Worm (Caenorhabditis elegans) whole organism, young adult: Measurements from ENCODE around the gene srj-27.

Source experiments
- B0019.2 ChIP-seq: fragments of 200-800 bp; sonication (Bioruptor generic); conservative IDR thresholded peaks from 2 replicates; pipeline ENCODE4 v1.3.6; 2022; ENCODE audit warnings: missing genetic modification reagents, missing genetic modification characterization, missing compliant biosample characterization
- B0035.1 ChIP-seq: sonication (generic microtip); optimal IDR thresholded peaks from 2 replicates; lab custom pipeline; 2016; ENCODE audit warnings: missing genetic modification characterization, mild to moderate bottlenecking, missing compliant biosample characterization, missing genotype, missing genetic modification reagents
- B0261.1 ChIP-seq: sonication (generic microtip); optimal IDR thresholded peaks from 2 replicates; lab custom pipeline; 2016; ENCODE audit warnings: mild to moderate bottlenecking, missing genetic modification characterization, moderate library complexity, missing compliant biosample characterization
- B0336.3 ChIP-seq: fragments of 200-800 bp; sonication (Bioruptor generic); IDR thresholded peaks from 2 replicates; pipeline ENCODE4 v1.3.6; 2022; ENCODE audit warnings: missing genetic modification characterization, missing compliant biosample characterization
- C06A6.2 ChIP-seq: fragments of 200-800 bp; sonication (Bioruptor generic); conservative IDR thresholded peaks from 2 replicates; pipeline ENCODE4 v1.3.6; 2022; ENCODE audit warnings: missing genetic modification characterization, missing compliant biosample characterization
- C17E4.6 ChIP-seq: fragments of 200-800 bp; sonication (Bioruptor generic); IDR thresholded peaks from 2 replicates; pipeline ENCODE4 v1.3.6; 2022; ENCODE audit warnings: missing genetic modification reagents, missing genetic modification characterization, missing compliant biosample characterization
- F22D6.2 ChIP-seq: sonication (generic microtip); optimal IDR thresholded peaks from 2 replicates; lab custom pipeline; 2016; ENCODE audit warnings: mild to moderate bottlenecking, missing genetic modification characterization, missing compliant biosample characterization
- F33H1.4 ChIP-seq: fragments of 200-800 bp; sonication (Bioruptor generic); IDR thresholded peaks from 2 replicates; pipeline ENCODE4 v1.3.6; 2022; ENCODE audit warnings: missing genetic modification reagents, missing genetic modification characterization, missing compliant biosample characterization
- F37B4.10 ChIP-seq: fragments of 200-800 bp; sonication (Bioruptor generic); IDR thresholded peaks from 2 replicates; pipeline ENCODE4 v1.3.6; 2022; ENCODE audit warnings: missing genetic modification characterization, missing compliant biosample characterization
- F55B11.4 ChIP-seq: sonication (generic microtip); optimal IDR thresholded peaks from 2 replicates; lab custom pipeline; 2016; ENCODE audit warnings: missing compliant biosample characterization, missing genetic modification characterization, borderline replicate concordance; ENCODE audit not compliant: insufficient read depth
- Y53G8AR.9 ChIP-seq: fragments of 200-800 bp; sonication (Bioruptor generic); conservative IDR thresholded peaks from 2 replicates; pipeline ENCODE4 v1.3.6; 2022; ENCODE audit warnings: missing genetic modification reagents, missing genetic modification characterization, missing compliant biosample characterization
- Y95B8A.8 ChIP-seq: fragments of 200-800 bp; sonication (Bioruptor generic); IDR thresholded peaks from 2 replicates; pipeline ENCODE4 v1.3.6; 2022; ENCODE audit warnings: missing genetic modification reagents, missing genetic modification characterization, missing compliant biosample characterization
- aptf-2 ChIP-seq: fragments of 200-800 bp; sonication (Bioruptor generic); conservative IDR thresholded peaks from 2 replicates; pipeline ENCODE4 v1.3.6; 2022; ENCODE audit warnings: missing genetic modification reagents, missing genetic modification characterization, missing compliant biosample characterization
- aptf-3 ChIP-seq: fragments of 200-800 bp; sonication (Bioruptor generic); IDR thresholded peaks from 2 replicates; pipeline ENCODE4 v1.3.6; 2022; ENCODE audit warnings: missing genetic modification characterization, missing compliant biosample characterization
- athp-1 ChIP-seq: sonication (generic microtip); optimal IDR thresholded peaks from 2 replicates; lab custom pipeline; 2017; ENCODE audit warnings: mild to moderate bottlenecking, missing genetic modification characterization, missing compliant biosample characterization
- attf-3 ChIP-seq: fragments of 200-800 bp; sonication (Bioruptor generic); conservative IDR thresholded peaks from 2 replicates; pipeline ENCODE4 v1.3.6; 2022; ENCODE audit warnings: missing genetic modification reagents, missing genetic modification characterization, missing compliant biosample characterization
- bed-1 ChIP-seq: fragments of 200-800 bp; sonication (Bioruptor generic); IDR thresholded peaks from 2 replicates; pipeline ENCODE4 v1.3.6; 2022; ENCODE audit warnings: missing genetic modification reagents, missing genetic modification characterization, missing compliant biosample characterization
- bed-2 ChIP-seq: fragments of 200-800 bp; sonication (Bioruptor generic); IDR thresholded peaks from 2 replicates; pipeline ENCODE4 v1.3.6; 2022; ENCODE audit warnings: missing genetic modification reagents, missing genetic modification characterization, missing compliant biosample characterization
- cebp-2 ChIP-seq: fragments of 200-800 bp; sonication (Bioruptor generic); IDR thresholded peaks from 2 replicates; pipeline ENCODE4 v1.3.6; 2022; ENCODE audit warnings: missing genetic modification characterization, missing compliant biosample characterization
- ceh-40 ChIP-seq: fragments of 200-800 bp; sonication (Bioruptor generic); IDR thresholded peaks from 2 replicates; pipeline ENCODE4 v1.3.6; 2022; ENCODE audit warnings: missing genetic modification characterization, missing compliant biosample characterization
- ceh-58 ChIP-seq: fragments of 200-800 bp; sonication (Bioruptor generic); IDR thresholded peaks from 2 replicates; pipeline ENCODE4 v1.3.6; 2022; ENCODE audit warnings: missing genetic modification characterization, missing compliant biosample characterization
- ceh-79 ChIP-seq: sonication (generic microtip); optimal IDR thresholded peaks from 2 replicates; lab custom pipeline; 2017; ENCODE audit warnings: mild to moderate bottlenecking, missing genetic modification characterization, missing compliant biosample characterization
- ceh-91 ChIP-seq: fragments of 200-800 bp; sonication (Bioruptor generic); IDR thresholded peaks from 2 replicates; pipeline ENCODE4 v1.3.6; 2022; ENCODE audit warnings: missing genetic modification reagents, missing genetic modification characterization, missing compliant biosample characterization
- dpff-1 ChIP-seq: sonication (generic microtip); optimal IDR thresholded peaks from 2 replicates; lab custom pipeline; 2017; ENCODE audit warnings: mild to moderate bottlenecking, missing genetic modification characterization, missing compliant biosample characterization
- egl-18 ChIP-seq: fragments of 200-800 bp; sonication (Bioruptor generic); IDR thresholded peaks from 2 replicates; pipeline ENCODE4 v1.3.6; 2022; ENCODE audit warnings: missing genetic modification reagents, missing genetic modification characterization, missing compliant biosample characterization
- egrh-3 ChIP-seq: fragments of 200-800 bp; sonication (Bioruptor generic); IDR thresholded peaks from 2 replicates; pipeline ENCODE4 v1.3.6; 2022; ENCODE audit warnings: missing genetic modification reagents, missing genetic modification characterization, missing compliant biosample characterization
- gei-17 ChIP-seq: fragments of 200-800 bp; sonication (Bioruptor generic); optimal IDR thresholded peaks from 2 replicates; lab custom pipeline; 2018; ENCODE audit warnings: mild to moderate bottlenecking, missing genetic modification characterization, missing compliant biosample characterization
- hlh-12 ChIP-seq: sonication (generic microtip); optimal IDR thresholded peaks from 2 replicates; lab custom pipeline; 2016; ENCODE audit warnings: missing genetic modification characterization, missing compliant biosample characterization
- lag-1 ChIP-seq: fragments of 200-800 bp; sonication (Bioruptor generic); IDR thresholded peaks from 2 replicates; pipeline ENCODE4 v1.3.6; 2022; ENCODE audit warnings: missing genetic modification reagents, missing genetic modification characterization, missing compliant biosample characterization
- lin-40 ChIP-seq: sonication (generic microtip); optimal IDR thresholded peaks from 2 replicates; lab custom pipeline; 2016; ENCODE audit warnings: missing genetic modification characterization, mild to moderate bottlenecking, missing compliant biosample characterization, missing genotype, missing genetic modification reagents
- lir-1 ChIP-seq: fragments of 200-800 bp; sonication (Bioruptor generic); conservative IDR thresholded peaks from 2 replicates; pipeline ENCODE4 v1.3.6; 2022; ENCODE audit warnings: missing genetic modification reagents, missing genetic modification characterization, missing compliant biosample characterization
- lsy-27 ChIP-seq: sonication (generic microtip); optimal IDR thresholded peaks from 2 replicates; lab custom pipeline; 2017; ENCODE audit warnings: missing genetic modification characterization, mild to moderate bottlenecking, missing compliant biosample characterization, antibody characterized with exemption, missing genotype, borderline replicate concordance; ENCODE audit not compliant: insufficient read depth
- madf-10 ChIP-seq: sonication (generic microtip); optimal IDR thresholded peaks from 2 replicates; lab custom pipeline; 2016; ENCODE audit warnings: mild to moderate bottlenecking, missing genetic modification characterization, missing compliant biosample characterization
- madf-8 ChIP-seq: fragments of 200-800 bp; sonication (Bioruptor generic); conservative IDR thresholded peaks from 2 replicates; pipeline ENCODE4 v1.3.6; 2022; ENCODE audit warnings: missing genetic modification reagents, missing genetic modification characterization, missing compliant biosample characterization
- nhr-27 ChIP-seq: fragments of 200-800 bp; sonication (Bioruptor generic); optimal IDR thresholded peaks from 2 replicates; lab custom pipeline; 2018; ENCODE audit warnings: mild to moderate bottlenecking, missing genetic modification characterization, moderate library complexity, missing compliant biosample characterization
- nhr-80 ChIP-seq: sonication (generic microtip); optimal IDR thresholded peaks from 2 replicates; lab custom pipeline; 2016; ENCODE audit warnings: missing genetic modification characterization, missing compliant biosample characterization
- nhr-90 ChIP-seq: sonication (generic microtip); optimal IDR thresholded peaks from 2 replicates; lab custom pipeline; 2016; ENCODE audit warnings: missing genotype, mild to moderate bottlenecking, missing genetic modification characterization, missing compliant biosample characterization
- rec-8 ChIP-seq, 2 experiments: sonication (generic microtip); optimal IDR thresholded peaks; 2 replicates each; lab custom pipeline; 2016; ENCODE audit warnings: mild to moderate bottlenecking in 2 of 2, missing genetic modification characterization in 2 of 2, missing genetic modification reagents in 2 of 2, missing genotype in 2 of 2, missing biosample characterization in 1 of 2, missing compliant biosample characterization in 1 of 2, moderate library complexity in 1 of 2
- snpc-4 ChIP-seq, 5 experiments: fragments of 150-350 bp in 1 of 5; sonication (generic microtip) in 4 of 5; optimal IDR thresholded peaks; 2 replicates each; lab custom pipeline; 2014 to 2018; ENCODE audit warnings: missing genetic modification characterization in 5 of 5, missing biosample characterization in 3 of 5, antibody characterized with exemption in 2 of 5, mild to moderate bottlenecking in 2 of 5, missing compliant biosample characterization in 2 of 5, missing genotype in 2 of 5, moderate library complexity in 2 of 5, missing genetic modification reagents in 1 of 5
- tlf-1 ChIP-seq: fragments of 200-800 bp; sonication (Bioruptor generic); optimal IDR thresholded peaks from 2 replicates; lab custom pipeline; 2018; ENCODE audit warnings: mild to moderate bottlenecking, missing genetic modification characterization, missing compliant biosample characterization
- unc-62 ChIP-seq: fragments of 150-350 bp; optimal IDR thresholded peaks from 2 replicates; lab custom pipeline; 2014; ENCODE audit warnings: missing biosample characterization, missing genetic modification reagents, missing genetic modification characterization
- zfh-2 ChIP-seq: fragments of 200-800 bp; sonication (Bioruptor generic); conservative IDR thresholded peaks from 2 replicates; pipeline ENCODE4 v1.3.6; 2022; ENCODE audit warnings: missing genetic modification reagents, missing genetic modification characterization, missing compliant biosample characterization
- zim-3 ChIP-seq: sonication (generic microtip); optimal IDR thresholded peaks from 2 replicates; lab custom pipeline; 2017; ENCODE audit warnings: mild to moderate bottlenecking, missing genetic modification characterization, moderate library complexity, missing compliant biosample characterization
- ztf-18 ChIP-seq: sonication (generic microtip); optimal IDR thresholded peaks from 2 replicates; lab custom pipeline; 2016; ENCODE audit warnings: missing genotype, mild to moderate bottlenecking, missing genetic modification characterization, missing compliant biosample characterization
- ztf-22 ChIP-seq: fragments of 200-800 bp; sonication (Bioruptor generic); optimal IDR thresholded peaks from 2 replicates; lab custom pipeline; 2018; ENCODE audit warnings: mild to moderate bottlenecking, missing genetic modification characterization, moderate library complexity, missing compliant biosample characterization
- ztf-25 ChIP-seq: fragments of 200-800 bp; sonication (Bioruptor generic); IDR thresholded peaks from 2 replicates; pipeline ENCODE4 v1.3.6; 2022; ENCODE audit warnings: missing genetic modification reagents, missing genetic modification characterization, missing compliant biosample characterization
- ztf-28 ChIP-seq: fragments of 200-800 bp; sonication (Bioruptor generic); IDR thresholded peaks from 2 replicates; pipeline ENCODE4 v1.3.6; 2022; ENCODE audit warnings: missing genetic modification reagents, missing genetic modification characterization, missing compliant biosample characterization

Gene srj-27

DNA sequence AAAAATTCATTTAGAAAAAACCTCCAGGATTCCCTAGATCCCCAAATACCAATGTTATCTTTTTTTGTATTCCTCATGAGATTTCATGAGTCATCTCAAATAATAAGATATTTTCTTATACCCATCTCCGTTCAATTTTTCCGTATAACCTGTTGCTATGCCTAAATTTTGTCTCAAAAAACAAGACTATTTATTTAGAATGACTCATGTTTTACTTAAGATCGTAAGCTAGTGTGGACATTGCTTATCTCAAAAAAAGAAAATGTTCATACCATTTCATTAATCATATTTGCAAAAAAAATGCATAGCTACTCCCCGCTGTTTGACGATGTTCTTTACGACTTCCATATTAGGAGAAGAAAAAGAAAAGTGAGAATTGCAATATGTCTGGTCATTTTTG, 12.9 kb upstream of the srj-27 start, which contains the start of gene K08F9.3:
Gene K08F9.3, plus strand, starts transcription at position 301 of the 400 bp plus-strand sequence.
- TF ChIP-seq cebp-2 (no peak), ztf-28 (GFP tag; lab: Robert Waterston, UW) (no peak), F33H1.4 (GFP tag; lab: Robert Waterston, UW) (no peak), ztf-18 (tag; lab: Kevin White, UChicago) (no peak), aptf-2 (GFP tag; lab: Robert Waterston, UW) (no peak), dpff-1 (tag; lab: Kevin White, UChicago) (no peak), ceh-58 (no peak), nhr-27 (tag; lab: Kevin White, UChicago) (no peak), lag-1 (GFP tag; lab: Robert Waterston, UW) (no peak), bed-1 (GFP tag; lab: Robert Waterston, UW) (no peak), F22D6.2 (tag; lab: Kevin White, UChicago) (no peak), tlf-1 (GFP tag; lab: Kevin White, UChicago) (no peak), lir-1 (GFP tag; lab: Robert Waterston, UW) (no peak), C06A6.2 (no peak), C17E4.6 (no peak), aptf-3 (GFP tag; lab: Robert Waterston, UW) (no peak), zfh-2 (GFP tag; lab: Robert Waterston, UW) (no peak), B0336.3 (no peak), ztf-22 (no peak), bed-2 (GFP tag; lab: Robert Waterston, UW) (no peak)

- no peak for TF ChIP-seq Y95B8A.8 (GFP tag; lab: Robert Waterston, UW)
- TF ChIP-seq nhr-80 (tag; lab: Kevin White, UChicago), result peak; percentile 3
- no peak for TF ChIP-seq Y53G8AR.9 (GFP tag; lab: Robert Waterston, UW)
- no peak for TF ChIP-seq B0261.1 (tag; lab: Kevin White, UChicago)
- TF ChIP-seq athp-1 (tag; lab: Kevin White, UChicago), result no peak
Measured at ce11 chrV:15139811-15140210, 12.5 kb upstream of the srj-27 start.

ce11 chrV:15136772-15137171, 9.5 kb upstream of the srj-27 start, which contains the start of gene aipl-1:
Gene aipl-1 (minus strand): TSS chrV:15136801.
- TF ChIP-seq attf-3 (GFP tag; lab: Robert Waterston, UW) (no peak), F37B4.10 (GFP tag; lab: Robert Waterston, UW) (no peak), ztf-25 (GFP tag; lab: Robert Waterston, UW) (no peak), lin-40 (no peak), snpc-4 (GFP tag; optimal IDR thresholded peaks at IDR 0.05; lab: Kevin White, UChicago) (no peak), snpc-4 (tag; optimal IDR thresholded peaks at IDR 0.05; lab: Kevin White, UChicago) (peak in 3 of 4 experiments; percentile 5 to 66 (median 53)), zim-3 (tag; lab: Kevin White, UChicago) (no peak), F55B11.4 (tag; lab: Kevin White, UChicago) (no peak), hlh-12 (no peak), ceh-79 (tag; lab: Kevin White, UChicago) (no peak), B0019.2 (GFP tag; lab: Robert Waterston, UW) (0 out of 2 replicates have a peak, but pooled peaks have one; percentile 42), ceh-40 (no peak), egl-18 (no peak), B0035.1 (tag; lab: Kevin White, UChicago) (no peak), madf-8 (GFP tag; lab: Robert Waterston, UW) (no peak), gei-17 (no peak), Y95B8A.8 (GFP tag; lab: Robert Waterston, UW) (0 out of 2 replicates have a peak, but pooled peaks have one; percentile 31), rec-8 (tag; optimal IDR thresholded peaks at IDR 0.05; lab: Kevin White, UChicago) (no peak), nhr-90 (tag; lab: Kevin White, UChicago) (no peak), ceh-91 (GFP tag; lab: Robert Waterston, UW) (peak; percentile 46), ceh-58 (no peak), lsy-27 (tag; lab: Kevin White, UChicago) (no peak), unc-62 (GFP tag; lab: Kevin White, UChicago) (no peak), egrh-3 (no peak), madf-10 (tag; lab: Kevin White, UChicago) (peak; percentile 8)
